Fruit fly (Drosophila melanogaster) whole organism, prepupa: Measurements from ENCODE around the gene Cul3.

Experiments used
- CG11294 ChIP-seq: fragments of 200-800 bp; sonication (Bioruptor generic); IDR thresholded peaks from 2 replicates; pipeline ENCODE4 v1.3.6; 2022; ENCODE audit warnings: missing biosample characterization, missing genetic modification characterization
- CG11902 ChIP-seq: fragments of 200-800 bp; sonication (Bioruptor generic); optimal IDR thresholded peaks from 3 replicates; lab custom pipeline; 2016; ENCODE audit warnings: missing biosample characterization, missing genetic modification characterization
- CG16779 ChIP-seq: fragments of 200-800 bp; sonication (Bioruptor generic); optimal IDR thresholded peaks from 3 replicates; lab custom pipeline; 2017; ENCODE audit warnings: missing biosample characterization, mild to moderate bottlenecking, missing genetic modification characterization
- CG3032 ChIP-seq: fragments of 200-800 bp; optimal IDR thresholded peaks from 2 replicates; lab custom pipeline; 2019; ENCODE audit warnings: missing biosample characterization, mild to moderate bottlenecking, missing genetic modification characterization, moderate library complexity
- CG31627 ChIP-seq: fragments of 200-800 bp; sonication (Bioruptor generic); optimal IDR thresholded peaks from 3 replicates; lab custom pipeline; 2016; ENCODE audit warnings: missing biosample characterization, missing genetic modification characterization
- CG32006 ChIP-seq: fragments of 200-800 bp; sonication (Bioruptor generic); optimal IDR thresholded peaks from 3 replicates; lab custom pipeline; 2017; ENCODE audit warnings: missing biosample characterization, mild to moderate bottlenecking, missing genetic modification characterization
- CG34406 ChIP-seq: fragments of 200-800 bp; sonication (Bioruptor generic); optimal IDR thresholded peaks from 3 replicates; lab custom pipeline; 2016; ENCODE audit warnings: missing biosample characterization, missing genetic modification characterization
- CG3919 ChIP-seq: fragments of 200-800 bp; sonication (Bioruptor generic); optimal IDR thresholded peaks from 3 replicates; lab custom pipeline; 2016; ENCODE audit warnings: missing biosample characterization, missing genetic modification characterization
- CG4318 ChIP-seq: fragments of 200-800 bp; sonication (Bioruptor generic); optimal IDR thresholded peaks from 3 replicates; lab custom pipeline; 2017; ENCODE audit warnings: missing biosample characterization, mild to moderate bottlenecking, missing genetic modification characterization
- CG6163 ChIP-seq: fragments of 200-800 bp; sonication (Bioruptor generic); IDR thresholded peaks from 3 replicates; pipeline ENCODE4 v1.3.6; 2022; ENCODE audit warnings: missing biosample characterization, missing genetic modification characterization
- CG6276 ChIP-seq: fragments of 200-800 bp; sonication (Bioruptor generic); optimal IDR thresholded peaks from 2 replicates; lab custom pipeline; 2017; ENCODE audit warnings: missing biosample characterization, mild to moderate bottlenecking, missing genetic modification characterization
- CG6792 ChIP-seq: fragments of 200-800 bp; sonication (Bioruptor generic); optimal IDR thresholded peaks from 3 replicates; lab custom pipeline; 2016; ENCODE audit warnings: missing biosample characterization, missing genetic modification characterization
- CG6854 ChIP-seq: fragments of 200-800 bp; sonication (Bioruptor generic); optimal IDR thresholded peaks from 2 replicates; lab custom pipeline; 2017; ENCODE audit warnings: missing biosample characterization, mild to moderate bottlenecking, missing genetic modification characterization
- CG8119 ChIP-seq: fragments of 200-800 bp; sonication (Bioruptor generic); IDR thresholded peaks from 3 replicates; pipeline ENCODE4 v1.3.6; 2022; ENCODE audit warnings: missing biosample characterization, missing genetic modification characterization
- CG8319 ChIP-seq: fragments of 200-800 bp; sonication (Bioruptor generic); optimal IDR thresholded peaks from 3 replicates; lab custom pipeline; 2016; ENCODE audit warnings: missing biosample characterization, missing genetic modification characterization
- CG8632 ChIP-seq: fragments of 200-800 bp; sonication (Bioruptor generic); optimal IDR thresholded peaks from 3 replicates; lab custom pipeline; 2016; ENCODE audit warnings: missing biosample characterization, missing genetic modification characterization
- CG9139 ChIP-seq: fragments of 200-800 bp; sonication (Bioruptor generic); optimal IDR thresholded peaks from 3 replicates; lab custom pipeline; 2017; ENCODE audit warnings: missing biosample characterization, mild to moderate bottlenecking, missing genetic modification characterization
- Eip75B ChIP-seq: fragments of 200-800 bp; sonication (Bioruptor generic); optimal IDR thresholded peaks from 3 replicates; lab custom pipeline; 2016; ENCODE audit warnings: missing biosample characterization, missing genetic modification characterization
- Eip78C ChIP-seq: fragments of 200-800 bp; sonication (Bioruptor generic); peaks from one replicate; lab custom pipeline; 2016; ENCODE audit warnings: missing biosample characterization, missing genetic modification characterization
- Eip93F ChIP-seq: fragments of 200-800 bp; sonication (Bioruptor generic); optimal IDR thresholded peaks from 2 replicates; lab custom pipeline; 2016; ENCODE audit warnings: missing biosample characterization, mild to moderate bottlenecking, missing genetic modification characterization
- Ets21C ChIP-seq: fragments of 200-800 bp; sonication (Bioruptor generic); optimal IDR thresholded peaks from 3 replicates; lab custom pipeline; 2016; ENCODE audit warnings: missing biosample characterization, missing genetic modification characterization
- Ets96B ChIP-seq: fragments of 200-800 bp; optimal IDR thresholded peaks from 2 replicates; lab custom pipeline; 2019; ENCODE audit warnings: missing biosample characterization, mild to moderate bottlenecking, missing genetic modification characterization, moderate library complexity
- Gug ChIP-seq: fragments of 200-800 bp; sonication (Bioruptor generic); IDR thresholded peaks from 2 replicates; pipeline ENCODE4 v1.3.6; 2022; ENCODE audit warnings: missing biosample characterization, missing genetic modification characterization
- Hr38 ChIP-seq: sonication (Bioruptor generic); optimal IDR thresholded peaks from 2 replicates; lab custom pipeline; 2016; ENCODE audit warnings: missing biosample characterization, missing genetic modification characterization
- Hr39 ChIP-seq: fragments of 200-800 bp; sonication (Bioruptor generic); optimal IDR thresholded peaks from 2 replicates; lab custom pipeline; 2016; ENCODE audit warnings: missing biosample characterization, missing genetic modification characterization
- Hr4 ChIP-seq: fragments of 200-800 bp; sonication (Bioruptor generic); optimal IDR thresholded peaks from 3 replicates; lab custom pipeline; 2016; ENCODE audit warnings: missing biosample characterization, missing genetic modification characterization
- Lpt ChIP-seq: fragments of 200-800 bp; sonication (Bioruptor generic); optimal IDR thresholded peaks from 3 replicates; lab custom pipeline; 2016; ENCODE audit warnings: missing biosample characterization, missing genetic modification characterization
- Met ChIP-seq: fragments of 200-800 bp; sonication (Bioruptor generic); optimal IDR thresholded peaks from 3 replicates; lab custom pipeline; 2016; ENCODE audit warnings: missing biosample characterization, missing genetic modification characterization
- OdsH ChIP-seq: fragments of 200-800 bp; sonication (Bioruptor generic); optimal IDR thresholded peaks from 3 replicates; lab custom pipeline; 2016; ENCODE audit warnings: missing biosample characterization, missing genetic modification characterization
- Smox ChIP-seq: fragments of 200-800 bp; sonication (Bioruptor generic); optimal IDR thresholded peaks from 3 replicates; lab custom pipeline; 2016; ENCODE audit warnings: missing biosample characterization, missing genetic modification characterization
- Sox102F ChIP-seq: fragments of 200-800 bp; sonication (Bioruptor generic); optimal IDR thresholded peaks from 2 replicates; lab custom pipeline; 2016; ENCODE audit warnings: missing biosample characterization, mild to moderate bottlenecking, missing genetic modification characterization
- Sox14 ChIP-seq: fragments of 200-800 bp; sonication (Bioruptor generic); optimal IDR thresholded peaks from 3 replicates; lab custom pipeline; 2016; ENCODE audit warnings: missing biosample characterization, missing genetic modification characterization
- achi ChIP-seq: fragments of 200-800 bp; sonication (Bioruptor generic); optimal IDR thresholded peaks from 3 replicates; lab custom pipeline; 2016; ENCODE audit warnings: missing biosample characterization, missing genetic modification characterization
- acj6 ChIP-seq: fragments of 200-800 bp; sonication (Bioruptor generic); optimal IDR thresholded peaks from 3 replicates; lab custom pipeline; 2016; ENCODE audit warnings: missing biosample characterization, missing genetic modification characterization
- cyc ChIP-seq: fragments of 200-800 bp; sonication (Bioruptor generic); optimal IDR thresholded peaks from 3 replicates; lab custom pipeline; 2016; ENCODE audit warnings: missing biosample characterization, missing genetic modification characterization
- dac ChIP-seq: fragments of 200-800 bp; sonication (Bioruptor generic); optimal IDR thresholded peaks from 2 replicates; lab custom pipeline; 2017; ENCODE audit warnings: missing biosample characterization, mild to moderate bottlenecking, missing genetic modification characterization
- dsx ChIP-seq: fragments of 200-800 bp; optimal IDR thresholded peaks from 3 replicates; lab custom pipeline; 2019; ENCODE audit warnings: missing biosample characterization, mild to moderate bottlenecking, missing genetic modification characterization, moderate library complexity; ENCODE audit not compliant: poor library complexity, severe bottlenecking
- eg ChIP-seq: fragments of 200-800 bp; sonication (Bioruptor generic); IDR thresholded peaks from 3 replicates; pipeline ENCODE4 v1.3.6; 2022; ENCODE audit warnings: missing biosample characterization, missing genetic modification characterization
- esn ChIP-seq: fragments of 200-800 bp; sonication (Bioruptor generic); optimal IDR thresholded peaks from 2 replicates; lab custom pipeline; 2016; ENCODE audit warnings: missing biosample characterization, mild to moderate bottlenecking, missing genetic modification characterization, moderate library complexity
- fd59A ChIP-seq: fragments of 200-800 bp; sonication (Bioruptor generic); optimal IDR thresholded peaks from 2 replicates; lab custom pipeline; 2017; ENCODE audit warnings: missing biosample characterization, mild to moderate bottlenecking, missing genetic modification characterization, missing genetic modification reagents
- fd85E ChIP-seq: fragments of 200-800 bp; sonication (Bioruptor generic); optimal IDR thresholded peaks from 3 replicates; lab custom pipeline; 2016; ENCODE audit warnings: missing biosample characterization, missing genetic modification characterization
- fkh ChIP-seq: fragments of 200-800 bp; sonication (Bioruptor generic); optimal IDR thresholded peaks from 3 replicates; lab custom pipeline; 2017; ENCODE audit warnings: missing biosample characterization, mild to moderate bottlenecking, missing genetic modification characterization, moderate library complexity
- lz ChIP-seq: fragments of 200-800 bp; sonication (Bioruptor generic); optimal IDR thresholded peaks from 3 replicates; lab custom pipeline; 2016; ENCODE audit warnings: missing biosample characterization, missing genetic modification characterization
- net ChIP-seq: fragments of 200-800 bp; sonication (Bioruptor generic); optimal IDR thresholded peaks from 3 replicates; lab custom pipeline; 2016; ENCODE audit warnings: missing biosample characterization, missing genetic modification characterization
- pdm3 ChIP-seq: fragments of 200-800 bp; sonication (Bioruptor generic); optimal IDR thresholded peaks from 3 replicates; lab custom pipeline; 2016; ENCODE audit warnings: missing biosample characterization, missing genetic modification characterization
- salr ChIP-seq, 2 experiments: fragments of 200-800 bp; sonication (Bioruptor generic); optimal IDR thresholded peaks; 3 replicates each; lab custom pipeline; 2016 to 2018; ENCODE audit warnings: missing biosample characterization in 2 of 2, missing genetic modification characterization in 2 of 2, mild to moderate bottlenecking in 1 of 2
- ss ChIP-seq, 2 experiments: fragments of 200-800 bp; sonication (Bioruptor generic); optimal IDR thresholded peaks; 2 replicates in 1 of 2; 3 replicates in 1 of 2; lab custom pipeline; 2017 to 2018; ENCODE audit warnings: mild to moderate bottlenecking in 2 of 2, missing biosample characterization in 2 of 2, missing genetic modification characterization in 2 of 2, moderate library complexity in 1 of 2
- svp ChIP-seq: fragments of 200-800 bp; sonication (Bioruptor generic); peaks from one replicate; lab custom pipeline; 2016; ENCODE audit warnings: missing biosample characterization, missing genetic modification characterization

Cul3 gene

dm6 chr2L:15271757-15272589 is at the start of gene Cul3 (continued):
- TF ChIP-seq CG11294 (GFP tag; lab: Robert Waterston, UW) (no peak), fd85E (no peak), eg (GFP tag; lab: Robert Waterston, UW) (no peak), OdsH (GFP tag; lab: Kevin White, UChicago) (peak; percentile 3), Eip75B (GFP tag; lab: Kevin White, UChicago) (no peak), CG34406 (GFP tag; lab: Kevin White, UChicago) (no peak), CG8319 (no peak), CG3919 (GFP tag; lab: Kevin White, UChicago) (no peak), fd59A (GFP tag; lab: Kevin White, UChicago) (no peak)

- TF ChIP-seq CG9139 (GFP tag; lab: Kevin White, UChicago), result no peak
- no peak for TF ChIP-seq Ets21C (GFP tag; lab: Kevin White, UChicago)
- TF ChIP-seq OdsH (GFP tag; lab: Kevin White, UChicago), result no peak
- TF ChIP-seq acj6 (GFP tag; lab: Kevin White, UChicago), result peak; percentile 17
- TF ChIP-seq eg (GFP tag; lab: Robert Waterston, UW), result no peak
- TF ChIP-seq CG6792 (GFP tag; lab: Kevin White, UChicago), result no peak
- TF ChIP-seq net (GFP tag; lab: Kevin White, UChicago), result peak; percentile 10
- no peak for TF ChIP-seq fd59A (GFP tag; lab: Kevin White, UChicago)
- no peak for TF ChIP-seq Hr39 (GFP tag; lab: Kevin White, UChicago)
- no peak for TF ChIP-seq CG8632 (GFP tag; lab: Kevin White, UChicago)
- TF ChIP-seq Sox102F, result no peak
- TF ChIP-seq Ets96B (tag; lab: Kevin White, UChicago), result no peak
- peak; percentile 5 for TF ChIP-seq CG3919 (GFP tag; lab: Kevin White, UChicago)
- TF ChIP-seq ss (GFP tag; optimal IDR thresholded peaks at IDR 0.05; lab: Kevin White, UChicago), result no peak
- peak; percentile 73 for TF ChIP-seq CG8119 (GFP tag; lab: Robert Waterston, UW)
- peak; percentile 67 for TF ChIP-seq Eip78C (GFP tag; lab: Kevin White, UChicago)
- TF ChIP-seq CG6163, result no peak
- no peak for TF ChIP-seq lz
- TF ChIP-seq CG32006, result peak; percentile 88
- no peak for TF ChIP-seq Gug (GFP tag; lab: Robert Waterston, UW)
- no peak for TF ChIP-seq Sox14 (GFP tag; lab: Kevin White, UChicago)
- TF ChIP-seq Hr4, result peak; percentile 67
- TF ChIP-seq Hr38, result no peak
- peak; percentile 50 for TF ChIP-seq dac (GFP tag; lab: Kevin White, UChicago)
- TF ChIP-seq CG16779, result no peak
- no peak for TF ChIP-seq esn
- TF ChIP-seq CG4318, result peak; percentile 78
- no peak for TF ChIP-seq cyc (GFP tag; lab: Kevin White, UChicago)
- no peak for TF ChIP-seq fkh
- no peak for TF ChIP-seq Met
- TF ChIP-seq Eip75B (GFP tag; lab: Kevin White, UChicago), result no peak
- no peak for TF ChIP-seq achi
- TF ChIP-seq pdm3 (GFP tag; lab: Kevin White, UChicago), result no peak
- no peak for TF ChIP-seq CG31627 (GFP tag; lab: Kevin White, UChicago)
- no peak for TF ChIP-seq dsx (GFP tag; lab: Kevin White, UChicago)
- TF ChIP-seq CG3032, result no peak
- no peak for TF ChIP-seq svp (GFP tag; lab: Kevin White, UChicago)
- TF ChIP-seq salr (GFP tag; optimal IDR thresholded peaks at IDR 0.05; lab: Kevin White, UChicago), result peak in 1 of 2 experiments; percentile 19
- no peak for TF ChIP-seq CG11902 (GFP tag; lab: Kevin White, UChicago)
- no peak for TF ChIP-seq fd85E
- no peak for TF ChIP-seq CG6854 (GFP tag; lab: Kevin White, UChicago)
- no peak for TF ChIP-seq Eip93F (GFP tag; lab: Kevin White, UChicago)
- no peak for TF ChIP-seq Smox (GFP tag; lab: Kevin White, UChicago)
- peak; percentile 28 for TF ChIP-seq Lpt (GFP tag; lab: Kevin White, UChicago)
- no peak for TF ChIP-seq CG8319
- peak; percentile 70 for TF ChIP-seq CG6276
- TF ChIP-seq CG11294 (GFP tag; lab: Robert Waterston, UW), result no peak; the same call in 1 of the 2 replicates
These were observed 49.6 kb upstream of the Cul3 start for dm6 chr2L:15321408-15321807.
